Fruit fly (Drosophila melanogaster): ENCODE measurements around the gene Ing3.

Gene Ing3

DNA sequence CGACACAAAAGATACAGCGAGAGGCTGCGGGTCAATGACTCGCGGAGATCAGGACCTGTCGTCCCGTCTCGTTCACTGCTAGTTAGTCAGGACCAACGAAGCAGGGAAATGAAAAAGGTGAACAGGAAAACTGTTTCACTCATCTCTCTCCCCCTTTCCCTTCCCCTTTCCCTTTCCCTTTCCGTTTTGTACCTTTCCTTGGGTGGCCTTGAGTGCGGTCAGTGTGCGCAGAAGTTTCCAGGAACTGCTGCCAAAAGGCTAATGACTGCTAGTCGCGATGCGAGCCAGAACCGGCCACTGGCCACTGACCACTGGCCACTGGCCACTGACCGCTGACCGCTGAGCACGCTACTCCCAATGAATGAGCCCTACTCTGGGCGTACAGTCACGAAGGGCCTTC, 42.7 kb upstream of the Ing3 start:
- TF ChIP-seq dsf (GFP tag; optimal IDR thresholded peaks at IDR 0.05; ENCODE audit: borderline replicate concordance) (no peak), Hnf4 (GFP tag; optimal IDR thresholded peaks at IDR 0.05) (no peak), woc (GFP tag; optimal IDR thresholded peaks at IDR 0.05) (no peak), fru (GFP tag; optimal IDR thresholded peaks at IDR 0.05) (no peak), OdsH (GFP tag; optimal IDR thresholded peaks at IDR 0.05) (no peak), N (GFP tag; optimal IDR thresholded peaks at IDR 0.05) (no peak), Hr83 (GFP tag; optimal IDR thresholded peaks at IDR 0.05; ENCODE audit: poor library complexity, severe bottlenecking) (no peak)

DNA sequence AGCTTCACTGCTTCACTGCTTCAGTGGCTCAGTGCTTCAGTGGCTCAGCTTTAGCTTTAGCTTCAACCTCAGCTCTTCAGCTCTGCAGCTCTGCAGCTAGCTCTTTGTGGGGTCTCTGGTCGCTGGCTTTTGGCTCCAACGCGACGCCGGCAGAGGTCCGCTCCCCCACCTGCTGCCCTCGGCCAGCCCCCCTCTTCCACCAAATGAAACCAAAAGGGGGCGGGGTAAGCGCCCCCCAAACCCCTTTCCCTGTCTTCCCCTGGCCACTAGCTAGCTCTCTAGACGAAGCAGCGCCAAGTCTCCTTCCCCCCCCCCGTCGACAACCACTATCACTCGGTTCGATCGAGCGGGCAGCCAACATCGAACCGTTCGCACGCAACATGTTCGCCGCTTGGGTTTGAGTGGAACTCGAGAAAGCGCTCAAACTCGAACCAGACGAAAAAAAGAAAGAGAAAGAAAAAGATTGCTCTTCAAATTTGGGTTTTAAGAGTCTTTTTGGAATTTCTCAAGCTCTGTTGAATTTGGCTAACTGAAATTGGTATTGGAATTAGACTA, 40.1 kb upstream of the Ing3 start, which contains the start of gene Cyp18a1:
TSS of gene Cyp18a1 (minus strand) at position 95 of the 555 bp plus-strand sequence.
- no peak for TF ChIP-seq Mio (GFP tag; optimal IDR thresholded peaks at IDR 0.05)
- no peak for TF ChIP-seq dmrt93B (GFP tag; optimal IDR thresholded peaks at IDR 0.05)
- TF ChIP-seq lola (GFP tag; optimal IDR thresholded peaks at IDR 0.05) = no peak
- no peak for TF ChIP-seq OdsH (GFP tag; optimal IDR thresholded peaks at IDR 0.05)
- TF ChIP-seq Sp1 (GFP tag; optimal IDR thresholded peaks at IDR 0.05) = no peak
- no peak for TF ChIP-seq ey (GFP tag; optimal IDR thresholded peaks at IDR 0.05)
- TF ChIP-seq psq (GFP tag; optimal IDR thresholded peaks at IDR 0.05) = no peak
- TF ChIP-seq Hnf4 (GFP tag; optimal IDR thresholded peaks at IDR 0.05) = no peak
- no peak for TF ChIP-seq pan (optimal IDR thresholded peaks at IDR 0.05)
- no peak for TF ChIP-seq Myc (optimal IDR thresholded peaks at IDR 0.05)
- no peak for TF ChIP-seq Vsx2 (GFP tag; optimal IDR thresholded peaks at IDR 0.05; ENCODE audit: partially characterized antibody)
- TF ChIP-seq woc (GFP tag; optimal IDR thresholded peaks at IDR 0.05) = no peak
- TF ChIP-seq CG9705 (GFP tag; optimal IDR thresholded peaks at IDR 0.05) = no peak
- TF ChIP-seq fru (GFP tag; optimal IDR thresholded peaks at IDR 0.05) = no peak
- no peak for TF ChIP-seq N (GFP tag; optimal IDR thresholded peaks at IDR 0.05)
- TF ChIP-seq CrebA (GFP tag; optimal IDR thresholded peaks at IDR 0.05; ENCODE audit: borderline replicate concordance) = no peak
- TF ChIP-seq sage (GFP tag; optimal IDR thresholded peaks at IDR 0.05) = no peak
- no peak for TF ChIP-seq h (GFP tag; optimal IDR thresholded peaks at IDR 0.05)
- TF ChIP-seq dsf (GFP tag; optimal IDR thresholded peaks at IDR 0.05; ENCODE audit: borderline replicate concordance) = no peak

DNA sequence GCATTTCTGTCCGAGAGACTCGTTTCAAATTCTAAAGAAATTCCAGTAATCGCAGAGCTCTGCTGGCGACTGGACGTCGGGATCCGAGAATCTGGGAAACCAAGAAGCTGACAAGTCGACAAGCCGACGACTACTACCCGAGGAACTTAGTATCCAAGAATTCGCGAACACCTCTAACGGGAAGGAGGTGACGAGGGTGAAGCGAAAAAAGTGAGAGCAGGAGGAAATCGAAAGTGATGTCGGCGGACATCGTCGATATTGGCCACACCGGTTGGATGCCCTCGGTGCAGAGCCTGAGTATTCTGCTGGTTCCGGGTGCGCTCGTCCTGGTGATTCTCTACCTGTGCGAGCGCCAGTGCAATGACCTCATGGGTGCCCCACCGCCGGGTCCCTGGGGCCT, 32.8 kb upstream of the Ing3 start, which contains the start of gene phtm:
TSS of gene phtm (plus strand) at position 41 of the 400 bp plus-strand sequence.
- no peak for TF ChIP-seq Hnf4 (GFP tag; optimal IDR thresholded peaks at IDR 0.05)
- no peak for TF ChIP-seq fru (GFP tag; optimal IDR thresholded peaks at IDR 0.05)

DNA sequence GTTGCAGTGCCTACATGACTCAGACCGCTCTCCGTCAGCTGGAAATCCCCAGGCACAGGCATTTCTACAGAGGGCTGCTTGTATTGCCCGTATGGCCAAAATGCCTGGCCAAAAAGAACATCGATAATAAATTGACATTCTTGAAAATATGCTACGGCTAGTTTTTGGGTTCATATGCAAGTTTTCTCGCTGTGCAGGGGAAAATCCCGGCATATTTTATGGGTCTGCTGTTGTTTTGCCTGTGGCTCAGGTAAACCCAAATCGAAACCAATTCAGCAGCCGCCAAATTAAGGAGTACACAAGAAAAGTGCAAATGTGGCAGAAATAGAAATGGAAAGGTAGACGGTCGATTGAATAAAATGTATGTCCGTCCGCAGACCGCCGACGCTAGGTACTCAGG, 32.0 kb upstream of the Ing3 start:
- TF ChIP-seq rgr (GFP tag; optimal IDR thresholded peaks at IDR 0.05) = no peak
- no peak for TF ChIP-seq Hnf4 (GFP tag; optimal IDR thresholded peaks at IDR 0.05)
- no peak for TF ChIP-seq ey (GFP tag; optimal IDR thresholded peaks at IDR 0.05)
- no peak for TF ChIP-seq dl (GFP tag; optimal IDR thresholded peaks at IDR 0.05; ENCODE audit: insufficient read depth in 1 of 2, partially characterized antibody in 2 of 2)
- no peak for TF ChIP-seq woc (GFP tag; optimal IDR thresholded peaks at IDR 0.05)
- no peak for TF ChIP-seq foxo (GFP tag; optimal IDR thresholded peaks at IDR 0.05)
- no peak for TF ChIP-seq sage (GFP tag; optimal IDR thresholded peaks at IDR 0.05)
- TF ChIP-seq dsf (GFP tag; optimal IDR thresholded peaks at IDR 0.05; ENCODE audit: borderline replicate concordance) = no peak
- TF ChIP-seq CrebA (GFP tag; optimal IDR thresholded peaks at IDR 0.05; ENCODE audit: borderline replicate concordance) = no peak
- no peak for TF ChIP-seq Rel (GFP tag; optimal IDR thresholded peaks at IDR 0.05)
- TF ChIP-seq Rel (tag; optimal IDR thresholded peaks at IDR 0.05) = no peak
- no peak for TF ChIP-seq pan (optimal IDR thresholded peaks at IDR 0.05)
- TF ChIP-seq dmrt93B (GFP tag; optimal IDR thresholded peaks at IDR 0.05) = no peak
- TF ChIP-seq OdsH (GFP tag; optimal IDR thresholded peaks at IDR 0.05) = no peak
- TF ChIP-seq CG9705 (GFP tag; optimal IDR thresholded peaks at IDR 0.05) = no peak
- no peak for TF ChIP-seq sv (GFP tag; optimal IDR thresholded peaks at IDR 0.05)
- TF ChIP-seq HLH106 (tag; optimal IDR thresholded peaks at IDR 0.05) = no peak
- no peak for TF ChIP-seq Jra (GFP tag; optimal IDR thresholded peaks at IDR 0.05)
- TF ChIP-seq Dif (GFP tag; optimal IDR thresholded peaks at IDR 0.05; ENCODE audit: partially characterized antibody) = no peak
- TF ChIP-seq N (GFP tag; optimal IDR thresholded peaks at IDR 0.05) = no peak

DNA sequence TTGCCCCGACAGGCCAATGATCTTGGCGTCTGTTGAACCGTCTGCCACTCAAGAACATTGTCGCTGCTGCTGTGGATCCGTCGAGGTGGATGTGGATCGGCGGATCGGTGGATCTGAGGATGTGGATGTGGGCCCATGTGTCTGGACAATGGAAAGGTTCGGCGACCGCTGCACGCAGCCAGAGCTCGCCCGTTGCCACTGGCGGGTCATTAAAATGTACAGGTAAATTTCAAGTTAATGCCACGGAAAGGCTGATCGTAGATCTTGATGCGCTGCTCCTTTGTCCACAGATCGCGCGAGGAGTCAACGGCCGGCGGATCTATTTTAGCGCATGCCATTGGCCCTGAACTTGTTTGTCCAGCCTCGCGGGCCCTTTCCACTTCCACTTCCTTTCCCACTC, 31.6 kb upstream of the Ing3 start:
- TF ChIP-seq dmrt93B (GFP tag; optimal IDR thresholded peaks at IDR 0.05) = no peak
- no peak for TF ChIP-seq ey (GFP tag; optimal IDR thresholded peaks at IDR 0.05)
- TF ChIP-seq Abd-B (GFP tag; optimal IDR thresholded peaks at IDR 0.05) = no peak
- TF ChIP-seq dl (GFP tag; optimal IDR thresholded peaks at IDR 0.05; ENCODE audit: insufficient read depth in 1 of 2, partially characterized antibody in 2 of 2) = no peak
- TF ChIP-seq Jra (GFP tag; optimal IDR thresholded peaks at IDR 0.05) = no peak
- TF ChIP-seq Hr83 (GFP tag; optimal IDR thresholded peaks at IDR 0.05; ENCODE audit: poor library complexity, severe bottlenecking) = no peak
- no peak for TF ChIP-seq usp (GFP tag; optimal IDR thresholded peaks at IDR 0.05)
- no peak for TF ChIP-seq N (GFP tag; optimal IDR thresholded peaks at IDR 0.05)
- TF ChIP-seq sage (GFP tag; optimal IDR thresholded peaks at IDR 0.05) = no peak
- TF ChIP-seq Dfd (GFP tag; optimal IDR thresholded peaks at IDR 0.05) = no peak
- no peak for TF ChIP-seq rgr (GFP tag; optimal IDR thresholded peaks at IDR 0.05)
- TF ChIP-seq CG9705 (GFP tag; optimal IDR thresholded peaks at IDR 0.05) = no peak
- TF ChIP-seq Sp1 (GFP tag; optimal IDR thresholded peaks at IDR 0.05) = no peak
- TF ChIP-seq dsf (GFP tag; optimal IDR thresholded peaks at IDR 0.05; ENCODE audit: borderline replicate concordance) = no peak
- TF ChIP-seq Rel (GFP tag; optimal IDR thresholded peaks at IDR 0.05) = no peak
- no peak for TF ChIP-seq Rel (tag; optimal IDR thresholded peaks at IDR 0.05)

Data from whole organism, wandering third instar larva.